Worm (Caenorhabditis elegans): Measurements from ENCODE around the gene col-157.

ce11 chrV:11438464-11438863 is 45.4 kb upstream of the col-157 start, which contains the start of gene dmsr-1:
- TF ChIP-seq W03F9.2 (tag; optimal IDR thresholded peaks at IDR 0.05), result no peak
- no peak for TF ChIP-seq him-1 (tag; optimal IDR thresholded peaks at IDR 0.05)
- no peak for TF ChIP-seq dao-5 (tag; optimal IDR thresholded peaks at IDR 0.05)
